Worm (Caenorhabditis elegans) whole organism, L4/young adult: ENCODE data around the gene F23H11.7.

Experiments
- W03F9.2 ChIP-seq: fragments of 150-350 bp; optimal IDR thresholded peaks from 2 replicates; lab custom pipeline; 2014; ENCODE audit warnings: missing biosample characterization, missing genetic modification characterization
- dao-5 ChIP-seq: sonication (generic microtip); optimal IDR thresholded peaks from 2 replicates; lab custom pipeline; 2016; ENCODE audit warnings: missing genotype, missing genetic modification characterization, moderate library complexity, missing compliant biosample characterization
- him-1 ChIP-seq: sonication (generic microtip); optimal IDR thresholded peaks from 2 replicates; lab custom pipeline; 2016; ENCODE audit warnings: missing genotype, missing genetic modification reagents, missing genetic modification characterization, missing compliant biosample characterization

The F23H11.7 gene

ce11 chrIII:919322-919721 is at the start of gene F23H11.7:
Gene F23H11.7 (minus strand): TSS chrIII:919422.
- TF ChIP-seq W03F9.2 (tag; lab: Kevin White, UChicago) (no peak), him-1 (tag; lab: Kevin White, UChicago) (no peak), dao-5 (tag; lab: Kevin White, UChicago) (no peak)

ce11 chrIII:966259-966658 is 47.0 kb upstream of the F23H11.7 start:
- TF ChIP-seq dao-5 (tag; lab: Kevin White, UChicago) (no peak), W03F9.2 (tag; lab: Kevin White, UChicago) (no peak), him-1 (tag; lab: Kevin White, UChicago) (no peak)

- no peak for TF ChIP-seq W03F9.2 (tag; lab: Kevin White, UChicago)
- no peak for TF ChIP-seq dao-5 (tag; lab: Kevin White, UChicago)
- TF ChIP-seq him-1 (tag; lab: Kevin White, UChicago) = no peak
Observed at ce11 chrIII:964637-965036, 45.4 kb upstream of the F23H11.7 start.

- no peak for TF ChIP-seq W03F9.2 (tag; lab: Kevin White, UChicago)
- no peak for TF ChIP-seq him-1 (tag; lab: Kevin White, UChicago)
- no peak for TF ChIP-seq dao-5 (tag; lab: Kevin White, UChicago)
Observed at ce11 chrIII:961948-962347, 42.7 kb upstream of the F23H11.7 start, which contains the start of gene fbxa-51. Gene fbxa-51 (plus strand): TSS chrIII:962269.

- TF ChIP-seq dao-5 (tag; lab: Kevin White, UChicago) (no peak), W03F9.2 (tag; lab: Kevin White, UChicago) (no peak), him-1 (tag; lab: Kevin White, UChicago) (no peak)
Observed at ce11 chrIII:955981-956380, 36.8 kb upstream of the F23H11.7 start, which contains the start of gene fbxa-54. Gene fbxa-54 (plus strand): TSS chrIII:956334.

- TF ChIP-seq W03F9.2 (tag; lab: Kevin White, UChicago) = no peak
- TF ChIP-seq him-1 (tag; lab: Kevin White, UChicago) = no peak
- TF ChIP-seq dao-5 (tag; lab: Kevin White, UChicago) = no peak
Observed at ce11 chrIII:954553-954952, 35.3 kb upstream of the F23H11.7 start, which contains the start of the genes T12B5.15 and T12B5.14. Gene T12B5.15 (minus strand): TSS chrIII:954653. Gene T12B5.14 (plus strand): TSS chrIII:954873.

- no peak for TF ChIP-seq W03F9.2 (tag; lab: Kevin White, UChicago)
- no peak for TF ChIP-seq dao-5 (tag; lab: Kevin White, UChicago)
- no peak for TF ChIP-seq him-1 (tag; lab: Kevin White, UChicago)
Observed at ce11 chrIII:952184-952583, 33.0 kb upstream of the F23H11.7 start, which contains the start of gene fbxa-10. Gene fbxa-10 (plus strand): TSS chrIII:952390.

ce11 chrIII:950472-950871 is 31.2 kb upstream of the F23H11.7 start, which contains the start of the genes fbxa-67 and fbxa-11:
Gene fbxa-67 (minus strand): TSS chrIII:950670.
Gene fbxa-11 (plus strand): TSS chrIII:950869.
- TF ChIP-seq dao-5 (tag; lab: Kevin White, UChicago) (no peak), W03F9.2 (tag; lab: Kevin White, UChicago) (no peak), him-1 (tag; lab: Kevin White, UChicago) (no peak)

ce11 chrIII:946250-946725 is 27.1 kb upstream of the F23H11.7 start, which contains the start of gene fbxa-60:
Gene fbxa-60 (minus strand): TSS chrIII:946300.
- no peak for TF ChIP-seq dao-5 (tag; lab: Kevin White, UChicago)
- TF ChIP-seq W03F9.2 (tag; lab: Kevin White, UChicago) = no peak
- TF ChIP-seq him-1 (tag; lab: Kevin White, UChicago) = no peak

- TF ChIP-seq dao-5 (tag; lab: Kevin White, UChicago) (no peak), him-1 (tag; lab: Kevin White, UChicago) (no peak), W03F9.2 (tag; lab: Kevin White, UChicago) (no peak)
Observed at ce11 chrIII:943426-943927, 24.3 kb upstream of the F23H11.7 start, which contains the start of gene fbxa-59. Gene fbxa-59 (minus strand): TSS chrIII:943476.

ce11 chrIII:941958-942357 is 22.7 kb upstream of the F23H11.7 start:
- TF ChIP-seq him-1 (tag; lab: Kevin White, UChicago) (no peak), dao-5 (tag; lab: Kevin White, UChicago) (no peak), W03F9.2 (tag; lab: Kevin White, UChicago) (no peak)

ce11 chrIII:938569-938968 is 19.3 kb upstream of the F23H11.7 start, which contains the start of gene fbxa-22:
Gene fbxa-22 (plus strand): TSS chrIII:938869.
- TF ChIP-seq him-1 (tag; lab: Kevin White, UChicago) (no peak), W03F9.2 (tag; lab: Kevin White, UChicago) (no peak), dao-5 (tag; lab: Kevin White, UChicago) (no peak)

- TF ChIP-seq dao-5 (tag; lab: Kevin White, UChicago) = no peak
- TF ChIP-seq W03F9.2 (tag; lab: Kevin White, UChicago) = no peak
- TF ChIP-seq him-1 (tag; lab: Kevin White, UChicago) = no peak
Observed at ce11 chrIII:937961-938360, 18.7 kb upstream of the F23H11.7 start, which contains the start of gene fbxa-56. Gene fbxa-56 (minus strand): TSS chrIII:938061.
